Worm (Caenorhabditis elegans): ENCODE data around the gene T24D8.6.
A peak's percentile ranks its signal among the peaks of the same experiment; 100 is the strongest.

T24D8.6 gene

DNA sequence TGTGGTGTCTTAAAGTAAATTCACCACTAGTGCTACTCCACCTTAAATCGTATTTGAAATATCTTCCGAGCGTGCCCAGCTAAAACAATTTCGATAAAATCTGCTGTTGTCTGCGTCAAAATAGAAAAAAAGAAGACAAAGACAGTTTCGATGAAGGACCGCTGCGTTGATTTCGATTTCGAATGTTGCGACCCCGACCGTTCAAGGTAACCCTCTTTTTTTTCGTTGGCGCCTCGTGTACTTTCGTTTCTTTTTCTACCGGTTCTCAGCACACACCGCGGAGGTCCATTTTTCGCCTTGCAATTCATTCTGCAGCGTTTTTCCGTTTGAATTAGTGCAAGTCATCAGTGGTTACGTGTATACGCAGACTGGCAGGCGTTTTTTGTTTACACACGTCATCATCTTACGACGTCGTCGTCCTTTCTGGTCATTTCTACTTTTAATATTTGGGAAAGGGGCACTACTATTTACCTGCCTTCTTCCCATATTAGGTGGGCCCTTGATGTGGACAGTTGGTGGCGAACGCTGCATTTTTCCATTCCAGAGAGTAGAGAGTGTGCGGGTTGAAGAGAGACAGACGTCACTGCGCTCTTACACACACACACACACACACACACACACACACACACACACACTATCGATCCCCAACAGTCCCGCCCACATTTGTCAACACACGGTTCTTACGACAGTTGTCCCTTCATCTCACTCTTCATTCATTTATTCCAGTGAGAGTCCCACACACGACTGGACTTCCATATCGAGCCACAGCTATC, 2.4 kb upstream of the T24D8.6 start:
- TF ChIP-seq lsy-2 (tag; optimal IDR thresholded peaks at IDR 0.05): no peak
- peak; percentile 83 for TF ChIP-seq nhr-25 (tag; optimal IDR thresholded peaks at IDR 0.05)
- no peak for TF ChIP-seq peb-1 (tag; optimal IDR thresholded peaks at IDR 0.05)
- peak; percentile 85 for TF ChIP-seq blmp-1 (tag; optimal IDR thresholded peaks at IDR 0.05; ENCODE audit: insufficient read depth)
- TF ChIP-seq nhr-129 (tag; optimal IDR thresholded peaks at IDR 0.05): peak; percentile 28
- no peak for TF ChIP-seq nhr-11 (tag; optimal IDR thresholded peaks at IDR 0.05)
- TF ChIP-seq sma-9 (GFP tag; optimal IDR thresholded peaks at IDR 0.05): peak; percentile 47
- no peak for TF ChIP-seq sma-9 (tag; optimal IDR thresholded peaks at IDR 0.05)
- peak; percentile 43 for TF ChIP-seq F13H6.1 (tag; optimal IDR thresholded peaks at IDR 0.05)

ce11 chrX:2364703-2365299, 989 bp downstream of the T24D8.6 start:
- TF ChIP-seq sma-3 (GFP tag; optimal IDR thresholded peaks at IDR 0.05) (peak; percentile 95), lin-13 (GFP tag; optimal IDR thresholded peaks at IDR 0.05) (peak; percentile 94), elt-1 (tag; optimal IDR thresholded peaks at IDR 0.05) (no peak), nhr-12 (tag; optimal IDR thresholded peaks at IDR 0.05) (peak; percentile 48), lin-11 (tag; optimal IDR thresholded peaks at IDR 0.05) (no peak), mbf-1 (tag; optimal IDR thresholded peaks at IDR 0.05) (peak; percentile 60), elt-3 (tag; optimal IDR thresholded peaks at IDR 0.05) (no peak), nhr-23 (tag; optimal IDR thresholded peaks at IDR 0.05) (no peak), ZK546.5 (tag; optimal IDR thresholded peaks at IDR 0.05) (peak; percentile 51), ztf-4 (tag; optimal IDR thresholded peaks at IDR 0.05) (peak; percentile 69), nhr-21 (tag; optimal IDR thresholded peaks at IDR 0.05) (peak; percentile 97), crh-2 (tag; optimal IDR thresholded peaks at IDR 0.05) (peak; percentile 97), Y55F3AM.14 (GFP tag; optimal IDR thresholded peaks at IDR 0.05) (peak; percentile 53), ztf-11 (tag; optimal IDR thresholded peaks at IDR 0.05) (no peak), snpc-4 (tag; optimal IDR thresholded peaks at IDR 0.05) (peak; percentile 63), lin-39 (tag; optimal IDR thresholded peaks at IDR 0.05) (no peak), unc-39 (tag; optimal IDR thresholded peaks at IDR 0.05) (no peak), ama-1 (optimal IDR thresholded peaks at IDR 0.05) (no peak), sma-9 (GFP tag; optimal IDR thresholded peaks at IDR 0.05) (peak; percentile 85), sma-9 (tag; optimal IDR thresholded peaks at IDR 0.05) (no peak), mab-5 (tag; optimal IDR thresholded peaks at IDR 0.05) (peak; percentile 53), nhr-10 (tag; optimal IDR thresholded peaks at IDR 0.05) (peak; percentile 91), nhr-11 (tag; optimal IDR thresholded peaks at IDR 0.05) (peak; percentile 17), R02D3.7 (tag; optimal IDR thresholded peaks at IDR 0.05) (peak; percentile 66), unc-55 (GFP tag; optimal IDR thresholded peaks at IDR 0.05) (peak; percentile 58), zag-1 (tag; optimal IDR thresholded peaks at IDR 0.05) (no peak), aly-2 (tag; optimal IDR thresholded peaks at IDR 0.05) (peak; percentile 68), sem-4 (tag; optimal IDR thresholded peaks at IDR 0.05) (peak; percentile 90), nhr-237 (tag; optimal IDR thresholded peaks at IDR 0.05) (peak; percentile 90), ztf-1 (GFP tag; conservative IDR thresholded peaks at IDR 0.05) (no peak), blmp-1 (tag; optimal IDR thresholded peaks at IDR 0.05; ENCODE audit: insufficient read depth) (peak; percentile 68), mdl-1 (tag; optimal IDR thresholded peaks at IDR 0.05) (peak; percentile 34 to 64), dmd-4 (tag; optimal IDR thresholded peaks at IDR 0.05) (peak; percentile 76), fos-1 (tag; optimal IDR thresholded peaks at IDR 0.05) (peak; percentile 97), alr-1 (tag; optimal IDR thresholded peaks at IDR 0.05) (no peak), nhr-77 (tag; optimal IDR thresholded peaks at IDR 0.05) (peak; percentile 93), nhr-129 (tag; optimal IDR thresholded peaks at IDR 0.05) (peak; percentile 85), unc-62 (GFP tag; optimal IDR thresholded peaks at IDR 0.05) (no peak), nhr-25 (tag; optimal IDR thresholded peaks at IDR 0.05) (peak; percentile 97), lsy-2 (tag; optimal IDR thresholded peaks at IDR 0.05) (peak; percentile 87 to 93), F13H6.1 (tag; optimal IDR thresholded peaks at IDR 0.05) (peak; percentile 84), C34F6.9 (tag; optimal IDR thresholded peaks at IDR 0.05) (peak; percentile 75), ceh-82 (tag; optimal IDR thresholded peaks at IDR 0.05) (peak; percentile 79), skn-1 (tag; optimal IDR thresholded peaks at IDR 0.05) (peak; percentile 86), gmeb-1 (tag; optimal IDR thresholded peaks at IDR 0.05) (peak; percentile 92), nhr-6 (tag; optimal IDR thresholded peaks at IDR 0.05) (peak; percentile 89), egl-27 (tag; optimal IDR thresholded peaks at IDR 0.05) (peak; percentile 92)
